Fruit fly (Drosophila melanogaster): ENCODE data around the gene CG10654.

dm6 chr3L:12526433-12527113, 18.9 kb upstream of the CG10654 start, which contains the start of gene eIF2beta:
- TF ChIP-seq kay (GFP tag; ENCODE audit: borderline replicate concordance) (no peak), cic (GFP tag; optimal IDR thresholded peaks at IDR 0.05) (peak; percentile 8), toe (GFP tag; optimal IDR thresholded peaks at IDR 0.05) (no peak), CG7101 (tag; optimal IDR thresholded peaks at IDR 0.05) (no peak), CG5204 (GFP tag; optimal IDR thresholded peaks at IDR 0.05) (no peak), CG11617 (GFP tag; optimal IDR thresholded peaks at IDR 0.05) (peak; percentile 28), tj (GFP tag; optimal IDR thresholded peaks at IDR 0.05) (peak; percentile 44)
